Fruit fly (Drosophila melanogaster) whole organism: ENCODE data around the gene HUWE1.

ENCODE experiments used
- CG8478 ChIP-seq: fragments of >200 bp; optimal IDR thresholded peaks from 2 replicates; lab custom pipeline; 2018; ENCODE audit warnings: inconsistent platforms
- Dll ChIP-seq: fragments of >200 bp; optimal IDR thresholded peaks from 2 replicates; lab custom pipeline; 2017
- pan ChIP-seq: fragments of >200 bp; optimal IDR thresholded peaks from 2 replicates; lab custom pipeline; 2017
- psq ChIP-seq: fragments of >200 bp; optimal IDR thresholded peaks from 2 replicates; lab custom pipeline; 2017
- usp ChIP-seq: fragments of >200 bp; optimal IDR thresholded peaks from 2 replicates; lab custom pipeline; 2017; ENCODE audit warnings: missing biosample characterization, missing genetic modification characterization, mixed read lengths

- TF ChIP-seq Dll (lab: Kevin White, UChicago) (no peak), pan (lab: Kevin White, UChicago) (peak; percentile 32), CG8478 (lab: Kevin White, UChicago) (no peak), psq (lab: Kevin White, UChicago) (no peak), usp (no peak)
Observed at dm6 chrX:15759752-15760446, 47.5 kb downstream of the HUWE1 start.
